In the genomic region with DNA sequence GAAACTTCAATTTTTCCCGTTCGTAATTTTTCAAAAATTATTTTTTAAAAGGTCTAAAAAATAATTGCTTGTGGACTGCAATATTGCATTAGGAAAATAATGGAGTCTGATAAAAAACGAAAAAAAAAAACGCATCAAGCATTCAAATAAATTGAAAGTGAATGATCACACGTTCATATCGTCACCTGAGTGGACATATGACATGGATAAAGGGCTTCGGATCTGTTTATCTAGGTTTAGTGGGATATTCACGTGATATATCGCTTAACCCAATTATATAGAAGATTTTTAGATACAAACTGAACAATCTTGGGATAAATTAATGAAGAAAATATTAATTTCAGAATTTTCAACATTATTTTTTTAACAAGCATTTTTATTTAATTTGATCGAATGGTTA, we compare ENCODE assay signal across 1 worm cellular context.
TF ChIP-seq lines count a peak whose summit lies in the region.

No protein-coding gene starts in this region.

TF ChIP-seq in whole organism, L1 larva, 84 proteins besides CTCF, POLR2A, EP300 and RAD21 (continued from another document):
- peak; percentile 86 for TF ChIP-seq dsc-1 (tag; optimal IDR thresholded peaks at IDR 0.05; lab: Kevin White, UChicago)
- no peak for TF ChIP-seq F16B12.6 (tag; optimal IDR thresholded peaks at IDR 0.05; lab: Kevin White, UChicago)
- no peak for TF ChIP-seq xbp-1 (tag; optimal IDR thresholded peaks at IDR 0.05; lab: Kevin White, UChicago)
- TF ChIP-seq blmp-1 (tag; optimal IDR thresholded peaks at IDR 0.05; lab: Kevin White, UChicago), result peak; percentile 70
- TF ChIP-seq fkh-10 (GFP tag; optimal IDR thresholded peaks at IDR 0.05; lab: Kevin White, UChicago), result no peak
- no peak for TF ChIP-seq tbx-2 (tag; optimal IDR thresholded peaks at IDR 0.05; lab: Kevin White, UChicago)
- no peak for TF ChIP-seq ceh-82 (tag; optimal IDR thresholded peaks at IDR 0.05; lab: Kevin White, UChicago)
- no peak for TF ChIP-seq sptf-1 (tag; optimal IDR thresholded peaks at IDR 0.05; lab: Kevin White, UChicago)
- no peak for TF ChIP-seq ets-5 (GFP tag; IDR thresholded peaks at IDR 0.05; lab: Robert Waterston, UW)
- no peak for TF ChIP-seq nhr-237 (tag; optimal IDR thresholded peaks at IDR 0.05; lab: Kevin White, UChicago)
- no peak for TF ChIP-seq nhr-20 (tag; optimal IDR thresholded peaks at IDR 0.05; lab: Kevin White, UChicago)
- no peak for TF ChIP-seq nhr-28 (tag; optimal IDR thresholded peaks at IDR 0.05; lab: Kevin White, UChicago)
- no peak for TF ChIP-seq hpl-2 (GFP tag; optimal IDR thresholded peaks at IDR 0.05; lab: Kevin White, UChicago)
- no peak for TF ChIP-seq dpl-1 (GFP tag; optimal IDR thresholded peaks at IDR 0.05; lab: Kevin White, UChicago)
- TF ChIP-seq lir-3 (tag; optimal IDR thresholded peaks at IDR 0.05; lab: Kevin White, UChicago; ENCODE audit: poor library complexity), result no peak
- TF ChIP-seq pqm-1 (tag; optimal IDR thresholded peaks at IDR 0.05; lab: Kevin White, UChicago), result no peak
- no peak for TF ChIP-seq zag-1 (tag; optimal IDR thresholded peaks at IDR 0.05; lab: Kevin White, UChicago)
- no peak for TF ChIP-seq fkh-4 (tag; optimal IDR thresholded peaks at IDR 0.05; lab: Kevin White, UChicago; ENCODE audit: borderline replicate concordance)
- no peak for TF ChIP-seq nhr-76 (tag; optimal IDR thresholded peaks at IDR 0.05; lab: Kevin White, UChicago)
- no peak for TF ChIP-seq jun-1 (tag; optimal IDR thresholded peaks at IDR 0.05; lab: Kevin White, UChicago)
- TF ChIP-seq C16A3.4 (tag; optimal IDR thresholded peaks at IDR 0.05; lab: Kevin White, UChicago), result no peak
- TF ChIP-seq nhr-85 (tag; lab: Kevin White, UChicago), result peak; percentile 16
- no peak for TF ChIP-seq efl-1 (optimal IDR thresholded peaks at IDR 0.05; lab: Kevin White, UChicago)
- no peak for TF ChIP-seq efl-1 (GFP tag; optimal IDR thresholded peaks at IDR 0.05 in 1 of 2; lab: Kevin White, UChicago)
